Fruit fly (Drosophila melanogaster): ENCODE measurements around the gene CG11374.
A peak's percentile ranks its signal among the peaks of the same experiment; 100 is the strongest.

Gene CG11374

DNA sequence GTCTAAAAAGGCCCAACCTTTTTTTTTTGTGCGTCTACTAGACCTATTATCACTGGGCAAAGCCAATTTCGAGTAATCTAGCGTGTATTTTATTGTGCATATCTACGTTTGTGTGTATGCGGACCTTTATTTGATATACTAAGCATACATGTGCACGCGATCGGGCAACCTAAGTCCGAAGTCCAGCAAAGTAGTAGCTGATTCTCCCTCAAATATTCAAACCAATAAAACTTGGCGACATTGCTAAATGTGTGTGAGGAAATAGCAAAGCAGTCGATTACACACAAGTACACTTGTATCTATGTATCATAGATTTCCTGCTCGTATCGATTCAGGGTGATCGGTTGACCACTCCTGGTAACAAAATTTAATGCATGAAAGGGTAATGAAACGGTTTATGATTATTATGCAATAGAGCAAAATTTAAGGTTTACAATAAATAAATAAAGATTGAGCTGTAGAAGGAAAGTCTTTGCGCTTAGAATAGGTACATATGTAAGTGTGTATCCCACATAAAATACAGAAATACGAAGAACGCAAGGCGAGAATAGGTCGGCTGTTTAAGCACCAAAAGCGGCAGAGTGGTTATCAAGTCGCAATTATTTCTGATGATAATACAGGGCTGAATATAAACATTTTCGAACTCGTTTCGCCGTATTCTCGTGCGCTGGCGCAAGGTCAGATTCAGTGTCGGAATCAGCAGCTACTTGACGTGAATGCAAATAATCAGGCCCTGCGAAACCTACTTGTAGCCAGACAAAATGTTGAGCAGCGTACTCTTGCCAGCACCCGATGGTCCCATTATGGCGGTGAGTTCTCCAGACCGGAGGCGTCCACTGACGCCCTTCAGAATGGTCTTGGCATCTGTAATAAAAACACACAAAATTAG, 49.5 kb downstream of the CG11374 start:
- TF ChIP-seq CG1620 (GFP tag; optimal IDR thresholded peaks at IDR 0.05), result no peak
- TF ChIP-seq Crg-1 (GFP tag; optimal IDR thresholded peaks at IDR 0.05), result no peak
- peak; percentile 90 for TF ChIP-seq CG12768 (GFP tag; optimal IDR thresholded peaks at IDR 0.05)
- peak; percentile 37 for TF ChIP-seq tj (GFP tag; optimal IDR thresholded peaks at IDR 0.05)
- TF ChIP-seq cic (GFP tag; optimal IDR thresholded peaks at IDR 0.05), result peak; percentile 64
- TF ChIP-seq ovo (GFP tag; optimal IDR thresholded peaks at IDR 0.05), result no peak
- peak; percentile 50 for TF ChIP-seq CG7045 (GFP tag; optimal IDR thresholded peaks at IDR 0.05)
- TF ChIP-seq CG14711 (tag; optimal IDR thresholded peaks at IDR 0.05), result no peak
- no peak for TF ChIP-seq cnc (optimal IDR thresholded peaks at IDR 0.05)
- no peak for TF ChIP-seq CG5204 (GFP tag; optimal IDR thresholded peaks at IDR 0.05)
- no peak for TF ChIP-seq bab1 (GFP tag; optimal IDR thresholded peaks at IDR 0.05)
- TF ChIP-seq pad (GFP tag; optimal IDR thresholded peaks at IDR 0.05), result no peak
- TF ChIP-seq Mnt (GFP tag; optimal IDR thresholded peaks at IDR 0.05), result peak; percentile 74
- TF ChIP-seq Hr96 (GFP tag; optimal IDR thresholded peaks at IDR 0.05), result peak; percentile 12
- peak; percentile 42 for TF ChIP-seq CG33017 (tag; optimal IDR thresholded peaks at IDR 0.05)
- peak; percentile 75 for TF ChIP-seq toe (GFP tag; optimal IDR thresholded peaks at IDR 0.05)
- no peak for TF ChIP-seq CG11617 (GFP tag; optimal IDR thresholded peaks at IDR 0.05)
- TF ChIP-seq CG7101 (tag; optimal IDR thresholded peaks at IDR 0.05), result peak; percentile 44
- no peak for TF ChIP-seq Clk (GFP tag; optimal IDR thresholded peaks at IDR 0.05)
- TF ChIP-seq kay (GFP tag; ENCODE audit: borderline replicate concordance), result peak; percentile 88
